Worm (Caenorhabditis elegans) whole organism, late embryonic: ENCODE data around the gene tbck-1.
"Not testable (repeated sequence)": the region's sequence is repeated elsewhere in the genome, so short reads cannot be mapped to it uniquely, and the experiment has no call there.

Source experiments
- C08G9.2 ChIP-seq: sonication (generic microtip); optimal IDR thresholded peaks from 2 replicates; lab custom pipeline; 2016; ENCODE audit warnings: mild to moderate bottlenecking, missing genetic modification characterization, moderate library complexity, missing compliant biosample characterization
- C38D4.7 ChIP-seq: fragments of 200-800 bp; sonication (Bioruptor generic); optimal IDR thresholded peaks from 2 replicates; lab custom pipeline; 2018; ENCODE audit warnings: mild to moderate bottlenecking, missing genetic modification characterization, moderate library complexity, missing compliant biosample characterization
- F13H6.1 ChIP-seq: sonication (generic microtip); optimal IDR thresholded peaks from 2 replicates; lab custom pipeline; 2016; ENCODE audit warnings: missing genetic modification characterization, missing compliant biosample characterization
- ahr-1 ChIP-seq: sonication (generic microtip); optimal IDR thresholded peaks from 2 replicates; lab custom pipeline; 2016; ENCODE audit warnings: missing genetic modification characterization, missing compliant biosample characterization
- ama-1 ChIP-seq: fragments of 150-350 bp; optimal IDR thresholded peaks from 2 replicates; lab custom pipeline; 2014
- ceh-18 ChIP-seq: sonication (generic microtip); optimal IDR thresholded peaks from 2 replicates; lab custom pipeline; 2016; ENCODE audit warnings: missing genetic modification characterization, missing compliant biosample characterization
- ceh-19 ChIP-seq: fragments of 200-800 bp; sonication (Bioruptor generic); optimal IDR thresholded peaks from 2 replicates; lab custom pipeline; 2018; ENCODE audit warnings: mild to moderate bottlenecking, missing genetic modification characterization, missing compliant biosample characterization
- ceh-24 ChIP-seq: sonication (generic microtip); optimal IDR thresholded peaks from 2 replicates; lab custom pipeline; 2016; ENCODE audit warnings: mild to moderate bottlenecking, missing genetic modification characterization, missing compliant biosample characterization
- ceh-30 ChIP-seq: fragments of 150-350 bp; optimal IDR thresholded peaks from 2 replicates; lab custom pipeline; 2014; ENCODE audit warnings: missing biosample characterization, missing genetic modification characterization
- ceh-31 ChIP-seq: sonication (generic microtip); optimal IDR thresholded peaks from 2 replicates; lab custom pipeline; 2016; ENCODE audit warnings: missing genetic modification characterization, missing compliant biosample characterization
- ceh-34 ChIP-seq: sonication (generic microtip); optimal IDR thresholded peaks from 2 replicates; lab custom pipeline; 2016; ENCODE audit warnings: mild to moderate bottlenecking, missing genetic modification characterization, missing compliant biosample characterization
- ceh-45 ChIP-seq: fragments of 200-800 bp; sonication (Bioruptor generic); IDR thresholded peaks from 2 replicates; pipeline ENCODE4 v1.3.6; 2022; ENCODE audit warnings: missing genetic modification reagents, missing genetic modification characterization, missing compliant biosample characterization
- ceh-48 ChIP-seq: sonication (generic microtip); optimal IDR thresholded peaks from 2 replicates; lab custom pipeline; 2016; ENCODE audit warnings: missing genetic modification characterization, inconsistent platforms, missing compliant biosample characterization
- eyg-1 ChIP-seq: sonication (generic microtip); optimal IDR thresholded peaks from 2 replicates; lab custom pipeline; 2016; ENCODE audit warnings: missing genotype, missing genetic modification characterization, missing compliant biosample characterization
- gmeb-2 ChIP-seq: sonication (generic microtip); optimal IDR thresholded peaks from 2 replicates; lab custom pipeline; 2016; ENCODE audit warnings: missing genetic modification characterization, inconsistent platforms, missing compliant biosample characterization
- hlh-13 ChIP-seq: fragments of 200-800 bp; sonication (Bioruptor generic); optimal IDR thresholded peaks from 2 replicates; lab custom pipeline; 2018; ENCODE audit warnings: mild to moderate bottlenecking, missing genetic modification characterization, missing compliant biosample characterization
- hlh-15 ChIP-seq: sonication (generic microtip); optimal IDR thresholded peaks from 2 replicates; lab custom pipeline; 2016; ENCODE audit warnings: missing genetic modification characterization, missing compliant biosample characterization
- hlh-6 ChIP-seq: sonication (generic microtip); optimal IDR thresholded peaks from 2 replicates; lab custom pipeline; 2016; ENCODE audit warnings: missing genotype, missing genetic modification characterization, missing compliant biosample characterization
- hlh-8 ChIP-seq: sonication (generic microtip); optimal IDR thresholded peaks from 2 replicates; lab custom pipeline; 2016; ENCODE audit warnings: missing genotype, missing genetic modification characterization, missing compliant biosample characterization
- mec-3 ChIP-seq: sonication (generic microtip); optimal IDR thresholded peaks from 2 replicates; lab custom pipeline; 2016; ENCODE audit warnings: borderline replicate concordance, missing genetic modification characterization, missing compliant biosample characterization
- nfya-1 ChIP-seq: sonication (generic microtip); optimal IDR thresholded peaks from 2 replicates; lab custom pipeline; 2017; ENCODE audit warnings: missing genetic modification characterization, mild to moderate bottlenecking, missing compliant biosample characterization, antibody characterized with exemption, moderate library complexity
- nhr-11 ChIP-seq: fragments of 150-350 bp; optimal IDR thresholded peaks from 2 replicates; lab custom pipeline; 2014; ENCODE audit warnings: missing biosample characterization, missing genetic modification characterization
- nhr-232 ChIP-seq: sonication (generic microtip); optimal IDR thresholded peaks from 2 replicates; lab custom pipeline; 2016; ENCODE audit warnings: missing genetic modification characterization, missing compliant biosample characterization
- npax-4 ChIP-seq: sonication (generic microtip); optimal IDR thresholded peaks from 2 replicates; lab custom pipeline; 2016; ENCODE audit warnings: missing genetic modification characterization, missing compliant biosample characterization
- odd-2 ChIP-seq: sonication (generic microtip); optimal IDR thresholded peaks from 2 replicates; lab custom pipeline; 2017; ENCODE audit warnings: antibody characterized with exemption, mild to moderate bottlenecking, missing genetic modification characterization, missing compliant biosample characterization
- pag-3 ChIP-seq: sonication (generic microtip); optimal IDR thresholded peaks from 2 replicates; lab custom pipeline; 2016; ENCODE audit warnings: missing compliant biosample characterization, missing genetic modification characterization, borderline replicate concordance
- pat-9 ChIP-seq: fragments of 200-800 bp; sonication (Bioruptor generic); optimal IDR thresholded peaks from 2 replicates; lab custom pipeline; 2018; ENCODE audit warnings: mild to moderate bottlenecking, missing genetic modification characterization, moderate library complexity, missing compliant biosample characterization
- pqm-1 ChIP-seq: sonication (generic microtip); optimal IDR thresholded peaks from 2 replicates; lab custom pipeline; 2016; ENCODE audit warnings: missing genetic modification characterization, missing compliant biosample characterization
- pros-1 ChIP-seq: fragments of 150-350 bp; optimal IDR thresholded peaks from 2 replicates; lab custom pipeline; 2014; ENCODE audit warnings: missing biosample characterization, missing genetic modification reagents, missing genetic modification characterization
- rnt-1 ChIP-seq: sonication (generic microtip); optimal IDR thresholded peaks from 2 replicates; lab custom pipeline; 2016; ENCODE audit warnings: missing genetic modification characterization, missing compliant biosample characterization
- sox-2 ChIP-seq: fragments of 200-800 bp; sonication (Bioruptor generic); IDR thresholded peaks from 2 replicates; pipeline ENCODE4 v1.3.6; 2022; ENCODE audit warnings: missing genetic modification reagents, missing genetic modification characterization, missing compliant biosample characterization
- sox-4 ChIP-seq: sonication (generic microtip); optimal IDR thresholded peaks from 2 replicates; lab custom pipeline; 2017; ENCODE audit warnings: mild to moderate bottlenecking, missing genetic modification characterization, inconsistent platforms, missing compliant biosample characterization
- tbx-7 ChIP-seq: sonication (generic microtip); optimal IDR thresholded peaks from 2 replicates; lab custom pipeline; 2016; ENCODE audit warnings: missing genotype, missing genetic modification characterization, missing compliant biosample characterization
- unc-3 ChIP-seq, 2 experiments: fragments of 200-800 bp in 1 of 2; sonication (Bioruptor generic) in 1 of 2; sonication (generic microtip) in 1 of 2; conservative IDR thresholded peaks in 1 of 2; optimal IDR thresholded peaks in 1 of 2; 2 replicates each; pipeline versions ENCODE4 v1.3.6 to Lab custom; 2016 to 2022; ENCODE audit warnings: missing compliant biosample characterization in 2 of 2, missing genetic modification characterization in 2 of 2, missing genetic modification reagents in 1 of 2
- unc-42 ChIP-seq: sonication (generic microtip); optimal IDR thresholded peaks from 2 replicates; lab custom pipeline; 2016; ENCODE audit warnings: missing genotype, missing genetic modification characterization, missing compliant biosample characterization
- unc-86 ChIP-seq: sonication (generic microtip); optimal IDR thresholded peaks from 2 replicates; lab custom pipeline; 2016; ENCODE audit warnings: missing genetic modification characterization, missing compliant biosample characterization
- zip-5 ChIP-seq: sonication (generic microtip); optimal IDR thresholded peaks from 2 replicates; lab custom pipeline; 2016; ENCODE audit warnings: missing genetic modification characterization, missing compliant biosample characterization
- ztf-16 ChIP-seq: sonication (generic microtip); optimal IDR thresholded peaks from 2 replicates; lab custom pipeline; 2017; ENCODE audit warnings: missing genetic modification characterization, missing compliant biosample characterization

The tbck-1 gene

ce11 chrII:4858906-4859411, 30.6 kb downstream of the tbck-1 start:
- no peak for TF ChIP-seq F13H6.1 (tag; lab: Kevin White, UChicago)
- TF ChIP-seq sox-4, result no peak
- no peak for TF ChIP-seq pat-9 (tag; lab: Kevin White, UChicago)
- TF ChIP-seq npax-4 (tag; lab: Kevin White, UChicago), result no peak
- TF ChIP-seq zip-5 (tag; lab: Kevin White, UChicago), result no peak
- no peak for TF ChIP-seq odd-2 (tag; lab: Kevin White, UChicago)
- TF ChIP-seq sox-2 (GFP tag; lab: Robert Waterston, UW), result no peak

- not testable (repeated sequence) for TF ChIP-seq ama-1 (lab: Kevin White, UChicago); tbx-7 (tag; lab: Kevin White, UChicago); C38D4.7 (GFP tag; lab: Kevin White, UChicago)
Measured at ce11 chrII:4860260-4860659, 31.9 kb downstream of the tbck-1 start, which contains the start of the genes nspd-5 and F11G11.4. Gene nspd-5 (minus strand): TSS chrII:4860360. Gene F11G11.4 (plus strand): TSS chrII:4860594.

- no peak for TF ChIP-seq pag-3
- no peak for TF ChIP-seq pros-1 (tag; lab: Kevin White, UChicago)
- TF ChIP-seq hlh-8 (tag; lab: Kevin White, UChicago), result no peak
Measured at ce11 chrII:4863357-4863756, 35.0 kb downstream of the tbck-1 start, which contains the start of the genes mpst-4 and F11G11.14. Gene mpst-4 (minus strand): TSS chrII:4863457. Gene F11G11.14 (plus strand): TSS chrII:4863681.

- TF ChIP-seq C08G9.2 (tag; lab: Kevin White, UChicago), result no peak
- no peak for TF ChIP-seq ceh-18
- TF ChIP-seq ceh-19, result no peak
- no peak for TF ChIP-seq npax-4 (tag; lab: Kevin White, UChicago)
- TF ChIP-seq nhr-11, result no peak
- no peak for TF ChIP-seq hlh-15 (tag; lab: Kevin White, UChicago)
- TF ChIP-seq pqm-1 (tag; lab: Kevin White, UChicago), result no peak
- TF ChIP-seq ceh-31 (tag; lab: Kevin White, UChicago), result no peak
- no peak for TF ChIP-seq eyg-1
- TF ChIP-seq nfya-1 (tag; lab: Kevin White, UChicago), result no peak
- TF ChIP-seq unc-42 (tag; lab: Kevin White, UChicago), result no peak
- no peak for TF ChIP-seq mec-3 (tag; lab: Kevin White, UChicago)
Measured at ce11 chrII:4866045-4866444, 37.7 kb downstream of the tbck-1 start.

DNA sequence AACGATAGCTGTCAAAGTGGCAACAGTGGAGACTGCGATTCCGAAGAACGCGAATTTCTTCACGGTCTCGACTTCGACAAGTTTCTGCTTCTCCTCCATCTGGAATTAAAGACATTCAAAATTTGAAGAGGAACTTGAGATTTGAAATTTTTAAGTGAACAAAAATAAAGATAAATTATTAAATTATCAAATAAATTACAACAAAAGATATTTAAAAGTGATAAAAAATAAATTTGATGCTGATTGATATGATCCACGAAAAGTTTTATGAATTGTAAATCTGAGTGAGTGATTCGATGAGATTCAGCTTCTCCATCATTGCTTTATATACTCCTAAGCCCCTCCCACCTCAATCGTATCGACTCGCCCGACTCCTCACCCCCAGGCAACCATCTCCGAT, 39.1 kb downstream of the tbck-1 start, which contains the start of gene col-17:
TSS of gene col-17 (minus strand) at position 101 of the 400 bp plus-strand sequence.
- TF ChIP-seq nhr-232 (tag; lab: Kevin White, UChicago) (no peak), ceh-18 (no peak), ceh-45 (GFP tag; lab: Robert Waterston, UW) (no peak), ceh-48 (no peak), rnt-1 (tag; lab: Kevin White, UChicago) (no peak), ceh-30 (no peak), hlh-6 (tag; lab: Kevin White, UChicago) (no peak), nfya-1 (tag; lab: Kevin White, UChicago) (no peak), zip-5 (tag; lab: Kevin White, UChicago) (no peak), hlh-15 (tag; lab: Kevin White, UChicago) (no peak), ahr-1 (tag; lab: Kevin White, UChicago) (no peak), hlh-8 (tag; lab: Kevin White, UChicago) (no peak), sox-2 (GFP tag; lab: Robert Waterston, UW) (no peak), gmeb-2 (tag; lab: Kevin White, UChicago) (no peak), ceh-24 (no peak), ceh-34 (tag; lab: Kevin White, UChicago) (no peak), hlh-13 (GFP tag; lab: Kevin White, UChicago) (no peak), ztf-16 (tag; lab: Kevin White, UChicago) (no peak), unc-86 (tag; lab: Kevin White, UChicago) (no peak), unc-3 (GFP tag; conservative IDR thresholded peaks at IDR 0.05; lab: Robert Waterston, UW) (no peak), unc-3 (tag; optimal IDR thresholded peaks at IDR 0.05; lab: Kevin White, UChicago) (no peak)
- TF ChIP-seq, all 69 proteins: peak for 0
